Worm (Caenorhabditis elegans): ENCODE results near the gene F49E12.8.

The F49E12.8 gene

DNA sequence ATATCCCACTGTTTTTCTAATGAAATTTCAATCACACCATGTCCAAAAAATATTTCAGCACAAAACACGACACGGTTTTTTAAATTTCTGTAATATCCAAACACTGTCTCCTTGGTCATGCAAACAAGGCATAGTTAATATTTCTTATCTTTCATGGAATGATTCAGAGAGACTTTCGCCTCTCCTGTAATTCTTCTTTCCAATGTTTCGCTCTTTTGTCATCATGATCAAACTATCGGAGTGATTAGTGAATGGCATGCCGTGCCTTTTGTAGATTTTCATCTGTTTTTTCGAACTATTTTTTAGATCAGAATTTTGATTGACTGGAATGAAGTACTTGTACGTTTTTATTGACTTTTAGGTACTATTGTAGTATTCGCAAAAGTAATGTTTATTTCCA lies 9.8 kb downstream of the F49E12.8 start:
- TF ChIP-seq sptf-1 (tag; optimal IDR thresholded peaks at IDR 0.05) (no peak), mep-1 (tag; optimal IDR thresholded peaks at IDR 0.05) (no peak), drap-1 (GFP tag; optimal IDR thresholded peaks at IDR 0.05) (no peak), unc-39 (tag; optimal IDR thresholded peaks at IDR 0.05) (no peak), tbx-8 (GFP tag; optimal IDR thresholded peaks at IDR 0.05) (no peak), unc-62 (GFP tag; optimal IDR thresholded peaks at IDR 0.05) (no peak)

DNA sequence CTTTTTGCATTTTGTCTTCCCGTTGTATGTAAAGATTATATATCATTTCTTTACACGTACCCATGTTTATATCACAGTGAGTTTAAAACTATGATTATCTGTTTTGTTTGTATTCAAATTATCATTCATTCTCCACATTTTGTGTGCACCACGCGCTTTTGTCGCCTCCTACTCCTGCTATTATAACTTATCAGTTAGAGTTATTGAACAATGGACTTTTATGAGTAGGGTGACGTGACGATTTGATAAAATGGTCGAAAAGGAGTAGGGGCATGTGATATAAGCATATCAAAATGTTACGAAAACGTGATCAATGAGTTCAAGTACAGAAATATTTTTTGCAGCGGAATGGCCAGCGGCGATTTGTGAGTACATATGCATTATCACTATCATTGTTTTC lies 11.2 kb downstream of the F49E12.8 start:
- TF ChIP-seq lin-32 (GFP tag; optimal IDR thresholded peaks at IDR 0.05) (no peak), tbx-8 (GFP tag; optimal IDR thresholded peaks at IDR 0.05) (no peak), lin-13 (tag; optimal IDR thresholded peaks at IDR 0.05) (no peak), elt-3 (tag; optimal IDR thresholded peaks at IDR 0.05) (no peak), zip-8 (tag; optimal IDR thresholded peaks at IDR 0.05) (no peak), ztf-11 (tag; optimal IDR thresholded peaks at IDR 0.05) (no peak), sptf-1 (tag; optimal IDR thresholded peaks at IDR 0.05) (no peak), M03D4.4 (tag; optimal IDR thresholded peaks at IDR 0.05) (no peak), ceh-83 (GFP tag; optimal IDR thresholded peaks at IDR 0.05) (no peak), nhr-12 (tag; optimal IDR thresholded peaks at IDR 0.05) (no peak), sem-2 (GFP tag; optimal IDR thresholded peaks at IDR 0.05) (no peak), nhr-237 (tag; optimal IDR thresholded peaks at IDR 0.05) (no peak)

DNA sequence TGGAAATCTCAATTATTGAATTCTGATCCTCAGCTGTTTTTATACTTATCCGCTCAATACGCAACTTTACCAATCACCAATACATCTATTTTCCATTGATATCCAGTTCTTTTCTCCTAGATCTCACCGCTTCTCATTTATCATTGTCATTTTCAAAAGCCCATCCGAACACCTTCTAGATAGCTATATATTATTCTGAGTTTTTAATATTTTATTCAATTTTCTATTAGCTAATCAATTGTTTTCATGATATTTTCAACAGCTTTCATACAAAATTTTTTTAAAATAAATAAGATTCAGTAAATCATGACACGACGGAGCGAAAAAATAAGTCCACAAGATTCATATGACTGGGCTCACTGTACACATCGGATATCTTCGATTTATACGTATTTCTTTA lies 12.9 kb downstream of the F49E12.8 start, which contains the start of gene F49E12.12:
TSS of gene F49E12.12 (plus strand) at position 301 of the 400 bp plus-strand sequence.
- TF ChIP-seq mep-1 (tag; optimal IDR thresholded peaks at IDR 0.05) (no peak), zip-8 (tag; optimal IDR thresholded peaks at IDR 0.05) (no peak)

DNA sequence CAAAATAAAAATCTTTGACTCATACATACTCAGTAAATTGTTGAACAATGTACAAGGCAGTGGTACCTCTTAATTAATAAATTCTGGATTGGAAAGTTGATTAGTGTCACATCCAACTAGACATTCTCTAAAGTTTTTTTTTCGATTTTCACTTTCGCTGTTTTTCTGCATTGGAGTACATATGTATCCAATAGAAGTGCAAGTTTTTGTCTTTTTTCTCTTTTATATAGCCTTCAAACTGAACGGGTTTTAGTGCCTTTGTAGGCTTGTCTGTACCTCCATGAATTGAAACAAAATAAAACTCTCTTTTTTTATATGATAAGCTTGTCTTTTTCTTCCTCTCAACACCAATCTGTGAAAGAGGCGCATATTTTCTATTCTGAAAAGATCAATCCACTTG lies 13.9 kb downstream of the F49E12.8 start:
- TF ChIP-seq ces-1 (GFP tag; optimal IDR thresholded peaks at IDR 0.05): no peak
- TF ChIP-seq unc-62 (GFP tag; optimal IDR thresholded peaks at IDR 0.05): no peak
- no peak for TF ChIP-seq nhr-237 (tag; optimal IDR thresholded peaks at IDR 0.05)
- TF ChIP-seq pha-4 (tag; optimal IDR thresholded peaks at IDR 0.05): no peak
- TF ChIP-seq nhr-76 (tag; optimal IDR thresholded peaks at IDR 0.05): no peak
- no peak for TF ChIP-seq sptf-1 (tag; optimal IDR thresholded peaks at IDR 0.05)
- no peak for TF ChIP-seq ceh-43 (GFP tag; optimal IDR thresholded peaks at IDR 0.05)
- TF ChIP-seq mep-1 (tag; optimal IDR thresholded peaks at IDR 0.05): no peak
- TF ChIP-seq lsy-2 (tag; optimal IDR thresholded peaks at IDR 0.05): no peak
- TF ChIP-seq elt-3 (tag; optimal IDR thresholded peaks at IDR 0.05): no peak
- no peak for TF ChIP-seq lin-13 (tag; optimal IDR thresholded peaks at IDR 0.05)
- no peak for TF ChIP-seq nhr-28 (tag; optimal IDR thresholded peaks at IDR 0.05)
- TF ChIP-seq drap-1 (GFP tag; optimal IDR thresholded peaks at IDR 0.05): no peak
- TF ChIP-seq nhr-2 (tag; optimal IDR thresholded peaks at IDR 0.05): no peak
- no peak for TF ChIP-seq snpc-4 (tag; optimal IDR thresholded peaks at IDR 0.05)
- no peak for TF ChIP-seq mls-2 (tag; optimal IDR thresholded peaks at IDR 0.05)

DNA sequence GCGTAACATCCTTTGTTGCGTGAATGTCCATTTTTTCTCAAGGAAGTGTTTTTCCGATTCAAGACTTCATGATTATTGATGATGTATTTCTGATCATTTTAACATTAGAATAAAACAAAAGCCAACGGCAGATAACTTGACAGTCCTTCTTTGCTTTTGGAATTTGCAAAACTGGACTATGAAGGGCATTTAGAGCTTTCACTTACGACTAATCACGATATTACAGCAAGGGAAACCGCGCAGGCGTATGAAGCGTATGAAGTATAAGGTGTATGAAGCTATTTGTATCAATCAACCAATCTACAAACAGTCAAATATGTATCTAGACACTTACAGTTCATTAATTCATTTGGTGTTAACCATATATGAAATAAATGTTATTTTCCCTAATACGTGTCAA lies 16.4 kb downstream of the F49E12.8 start:
- TF ChIP-seq unc-120 (tag; optimal IDR thresholded peaks at IDR 0.05; ENCODE audit: poor library complexity, severe bottlenecking) (no peak), sptf-1 (tag; optimal IDR thresholded peaks at IDR 0.05) (no peak), mab-5 (tag; optimal IDR thresholded peaks at IDR 0.05) (no peak), nhr-12 (tag; optimal IDR thresholded peaks at IDR 0.05) (no peak), zip-8 (tag; optimal IDR thresholded peaks at IDR 0.05) (no peak), ham-2 (GFP tag; optimal IDR thresholded peaks at IDR 0.05) (no peak), tbx-8 (GFP tag; optimal IDR thresholded peaks at IDR 0.05) (no peak), nhr-2 (tag; optimal IDR thresholded peaks at IDR 0.05) (no peak), nhr-76 (tag; optimal IDR thresholded peaks at IDR 0.05) (no peak), ces-1 (GFP tag; optimal IDR thresholded peaks at IDR 0.05) (no peak)

DNA sequence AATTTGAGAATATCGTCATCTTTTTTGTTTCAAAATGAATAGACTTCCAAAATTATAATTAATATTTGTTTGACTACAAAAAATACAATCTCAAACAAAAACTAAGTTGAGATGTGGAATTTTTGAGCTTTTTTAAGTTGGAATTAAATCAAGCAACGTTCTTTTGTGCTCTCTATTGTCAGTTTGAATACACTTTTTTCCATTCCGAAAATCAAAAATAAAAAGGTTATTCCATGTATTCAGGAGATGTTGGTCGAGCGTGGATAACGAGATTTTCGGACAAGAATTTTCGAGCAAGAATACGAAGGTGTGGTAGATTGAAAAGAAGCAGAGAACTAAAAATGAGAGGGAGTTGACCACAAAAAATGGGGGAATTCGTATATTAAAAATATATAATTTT lies 23.9 kb downstream of the F49E12.8 start:
- TF ChIP-seq ces-1 (GFP tag; optimal IDR thresholded peaks at IDR 0.05) (peak; percentile 38), unc-62 (GFP tag; optimal IDR thresholded peaks at IDR 0.05) (no peak)

DNA sequence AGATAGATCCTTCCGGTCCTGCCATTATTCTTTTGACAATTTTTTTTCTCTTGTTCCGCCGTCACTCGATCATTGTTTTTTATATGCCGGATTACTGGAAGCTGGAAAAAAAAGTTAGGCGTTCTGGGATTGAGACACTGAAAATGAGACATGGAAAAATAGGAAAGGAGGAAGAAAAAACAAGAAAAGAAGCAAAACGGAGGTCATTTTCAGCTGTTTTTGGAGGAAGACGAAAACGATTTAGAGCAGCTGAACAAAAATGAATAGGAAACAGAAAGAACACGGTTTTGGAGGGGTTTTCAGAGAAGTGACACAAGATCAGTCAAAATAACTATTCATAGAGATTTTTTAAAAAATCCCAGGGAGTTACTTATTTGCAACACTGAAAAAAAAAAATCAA lies 25.0 kb downstream of the F49E12.8 start, which contains the start of gene amt-3:
TSS of gene amt-3 (minus strand) at position 101 of the 400 bp plus-strand sequence.
- TF ChIP-seq unc-62 (GFP tag; optimal IDR thresholded peaks at IDR 0.05) (no peak), ceh-43 (GFP tag; optimal IDR thresholded peaks at IDR 0.05) (no peak), bed-3 (GFP tag; optimal IDR thresholded peaks at IDR 0.05) (no peak), hlh-1 (tag; optimal IDR thresholded peaks at IDR 0.05) (no peak), M03D4.4 (tag; optimal IDR thresholded peaks at IDR 0.05) (no peak), ces-1 (GFP tag; optimal IDR thresholded peaks at IDR 0.05) (no peak), ham-2 (GFP tag; optimal IDR thresholded peaks at IDR 0.05) (no peak), ceh-83 (GFP tag; optimal IDR thresholded peaks at IDR 0.05) (no peak), nhr-28 (tag; optimal IDR thresholded peaks at IDR 0.05) (no peak), elt-3 (tag; optimal IDR thresholded peaks at IDR 0.05) (no peak), nhr-12 (tag; optimal IDR thresholded peaks at IDR 0.05) (no peak), drap-1 (GFP tag; optimal IDR thresholded peaks at IDR 0.05) (no peak), nhr-76 (tag; optimal IDR thresholded peaks at IDR 0.05) (no peak), ztf-11 (tag; optimal IDR thresholded peaks at IDR 0.05) (no peak), mls-2 (tag; optimal IDR thresholded peaks at IDR 0.05) (no peak), sptf-1 (tag; optimal IDR thresholded peaks at IDR 0.05) (no peak), mep-1 (tag; optimal IDR thresholded peaks at IDR 0.05) (no peak)
